Worm (Caenorhabditis elegans): ENCODE measurements around the gene ZK546.4.

DNA sequence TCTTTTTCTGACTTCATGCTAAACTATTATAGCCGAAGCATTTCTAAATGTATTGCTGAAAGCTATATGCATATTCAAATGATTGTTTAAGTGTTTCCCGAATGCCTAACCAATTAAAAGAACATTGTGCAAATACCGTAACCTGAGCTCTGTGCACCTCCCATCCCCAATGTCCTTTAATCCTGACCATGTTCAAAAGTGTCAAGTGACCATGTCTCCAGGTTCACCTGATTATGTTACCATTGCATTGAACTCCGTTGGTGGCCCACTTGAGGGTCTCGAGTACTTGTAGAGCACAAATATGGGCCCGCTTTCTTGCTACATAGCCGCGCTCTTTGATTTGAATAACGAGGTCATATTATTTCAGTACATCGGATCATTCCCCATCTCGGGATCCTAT lies 37.5 kb downstream of the ZK546.4 start:
- TF ChIP-seq unc-55 (GFP tag; optimal IDR thresholded peaks at IDR 0.05): no peak
- TF ChIP-seq nhr-11 (tag; optimal IDR thresholded peaks at IDR 0.05): no peak
- no peak for TF ChIP-seq pat-9 (tag; optimal IDR thresholded peaks at IDR 0.05)
- no peak for TF ChIP-seq lin-11 (tag; optimal IDR thresholded peaks at IDR 0.05)
- TF ChIP-seq pag-3 (tag; optimal IDR thresholded peaks at IDR 0.05; ENCODE audit: borderline replicate concordance): no peak
- no peak for TF ChIP-seq ahr-1 (tag; optimal IDR thresholded peaks at IDR 0.05)
- no peak for TF ChIP-seq ref-2 (tag; optimal IDR thresholded peaks at IDR 0.05)
- TF ChIP-seq unc-86 (tag; optimal IDR thresholded peaks at IDR 0.05): no peak
- no peak for TF ChIP-seq sox-4 (tag; optimal IDR thresholded peaks at IDR 0.05)
